Worm (Caenorhabditis elegans) whole organism, late embryonic: ENCODE results near the gene syx-3.

Source experiments
- C38D4.7 ChIP-seq: fragments of 200-800 bp; sonication (Bioruptor generic); optimal IDR thresholded peaks from 2 replicates; lab custom pipeline; 2018; ENCODE audit warnings: mild to moderate bottlenecking, missing genetic modification characterization, moderate library complexity, missing compliant biosample characterization
- F13H6.1 ChIP-seq: sonication (generic microtip); optimal IDR thresholded peaks from 2 replicates; lab custom pipeline; 2016; ENCODE audit warnings: missing genetic modification characterization, missing compliant biosample characterization
- Y22D7AL.16 ChIP-seq: sonication (generic microtip); optimal IDR thresholded peaks from 2 replicates; lab custom pipeline; 2016; ENCODE audit warnings: missing genetic modification characterization, missing compliant biosample characterization
- ahr-1 ChIP-seq: sonication (generic microtip); optimal IDR thresholded peaks from 2 replicates; lab custom pipeline; 2016; ENCODE audit warnings: missing genetic modification characterization, missing compliant biosample characterization
- ama-1 ChIP-seq: fragments of 150-350 bp; optimal IDR thresholded peaks from 2 replicates; lab custom pipeline; 2014
- ceh-18 ChIP-seq: sonication (generic microtip); optimal IDR thresholded peaks from 2 replicates; lab custom pipeline; 2016; ENCODE audit warnings: missing genetic modification characterization, missing compliant biosample characterization
- ceh-30 ChIP-seq: fragments of 150-350 bp; optimal IDR thresholded peaks from 2 replicates; lab custom pipeline; 2014; ENCODE audit warnings: missing biosample characterization, missing genetic modification characterization
- ceh-31 ChIP-seq: sonication (generic microtip); optimal IDR thresholded peaks from 2 replicates; lab custom pipeline; 2016; ENCODE audit warnings: missing genetic modification characterization, missing compliant biosample characterization
- ceh-34 ChIP-seq: sonication (generic microtip); optimal IDR thresholded peaks from 2 replicates; lab custom pipeline; 2016; ENCODE audit warnings: mild to moderate bottlenecking, missing genetic modification characterization, missing compliant biosample characterization
- che-1 ChIP-seq: sonication (generic microtip); optimal IDR thresholded peaks from 2 replicates; lab custom pipeline; 2016; ENCODE audit warnings: mild to moderate bottlenecking, missing genetic modification characterization, missing compliant biosample characterization
- dmd-4 ChIP-seq: sonication (generic microtip); optimal IDR thresholded peaks from 2 replicates; lab custom pipeline; 2016; ENCODE audit warnings: borderline replicate concordance, missing genetic modification characterization, missing compliant biosample characterization
- dve-1 ChIP-seq: sonication (generic microtip); optimal IDR thresholded peaks from 2 replicates; lab custom pipeline; 2017; ENCODE audit warnings: antibody characterized with exemption, mild to moderate bottlenecking, missing genetic modification characterization, missing compliant biosample characterization
- elt-4 ChIP-seq: sonication (generic microtip); optimal IDR thresholded peaks from 2 replicates; lab custom pipeline; 2016; ENCODE audit warnings: missing genetic modification characterization, missing compliant biosample characterization
- ets-4 ChIP-seq: sonication (generic microtip); optimal IDR thresholded peaks from 2 replicates; lab custom pipeline; 2016; ENCODE audit warnings: missing genetic modification characterization, missing compliant biosample characterization
- fax-1 ChIP-seq: sonication (generic microtip); optimal IDR thresholded peaks from 2 replicates; lab custom pipeline; 2016; ENCODE audit warnings: missing genotype, missing genetic modification characterization, missing compliant biosample characterization
- gmeb-2 ChIP-seq: sonication (generic microtip); optimal IDR thresholded peaks from 2 replicates; lab custom pipeline; 2016; ENCODE audit warnings: missing genetic modification characterization, inconsistent platforms, missing compliant biosample characterization
- hlh-13 ChIP-seq: fragments of 200-800 bp; sonication (Bioruptor generic); optimal IDR thresholded peaks from 2 replicates; lab custom pipeline; 2018; ENCODE audit warnings: mild to moderate bottlenecking, missing genetic modification characterization, missing compliant biosample characterization
- hlh-6 ChIP-seq: sonication (generic microtip); optimal IDR thresholded peaks from 2 replicates; lab custom pipeline; 2016; ENCODE audit warnings: missing genotype, missing genetic modification characterization, missing compliant biosample characterization
- hlh-8 ChIP-seq: sonication (generic microtip); optimal IDR thresholded peaks from 2 replicates; lab custom pipeline; 2016; ENCODE audit warnings: missing genotype, missing genetic modification characterization, missing compliant biosample characterization
- lim-6 ChIP-seq: sonication (generic microtip); optimal IDR thresholded peaks from 2 replicates; lab custom pipeline; 2016; ENCODE audit warnings: missing genetic modification characterization, missing compliant biosample characterization
- madf-2 ChIP-seq: sonication (generic microtip); optimal IDR thresholded peaks from 2 replicates; lab custom pipeline; 2017; ENCODE audit warnings: missing genetic modification characterization, missing compliant biosample characterization
- mec-3 ChIP-seq: sonication (generic microtip); optimal IDR thresholded peaks from 2 replicates; lab custom pipeline; 2016; ENCODE audit warnings: borderline replicate concordance, missing genetic modification characterization, missing compliant biosample characterization
- nhr-232 ChIP-seq: sonication (generic microtip); optimal IDR thresholded peaks from 2 replicates; lab custom pipeline; 2016; ENCODE audit warnings: missing genetic modification characterization, missing compliant biosample characterization
- npax-4 ChIP-seq: sonication (generic microtip); optimal IDR thresholded peaks from 2 replicates; lab custom pipeline; 2016; ENCODE audit warnings: missing genetic modification characterization, missing compliant biosample characterization
- odd-2 ChIP-seq: sonication (generic microtip); optimal IDR thresholded peaks from 2 replicates; lab custom pipeline; 2017; ENCODE audit warnings: antibody characterized with exemption, mild to moderate bottlenecking, missing genetic modification characterization, missing compliant biosample characterization
- pag-3 ChIP-seq: sonication (generic microtip); optimal IDR thresholded peaks from 2 replicates; lab custom pipeline; 2016; ENCODE audit warnings: missing compliant biosample characterization, missing genetic modification characterization, borderline replicate concordance
- pat-9 ChIP-seq: fragments of 200-800 bp; sonication (Bioruptor generic); optimal IDR thresholded peaks from 2 replicates; lab custom pipeline; 2018; ENCODE audit warnings: mild to moderate bottlenecking, missing genetic modification characterization, moderate library complexity, missing compliant biosample characterization
- pqm-1 ChIP-seq: sonication (generic microtip); optimal IDR thresholded peaks from 2 replicates; lab custom pipeline; 2016; ENCODE audit warnings: missing genetic modification characterization, missing compliant biosample characterization
- rnt-1 ChIP-seq: sonication (generic microtip); optimal IDR thresholded peaks from 2 replicates; lab custom pipeline; 2016; ENCODE audit warnings: missing genetic modification characterization, missing compliant biosample characterization
- syd-9 ChIP-seq: sonication (generic microtip); optimal IDR thresholded peaks from 2 replicates; lab custom pipeline; 2016; ENCODE audit warnings: mild to moderate bottlenecking, missing genetic modification characterization, moderate library complexity, missing compliant biosample characterization
- tbx-7 ChIP-seq: sonication (generic microtip); optimal IDR thresholded peaks from 2 replicates; lab custom pipeline; 2016; ENCODE audit warnings: missing genotype, missing genetic modification characterization, missing compliant biosample characterization
- ttx-3 ChIP-seq: sonication (generic microtip); optimal IDR thresholded peaks from 2 replicates; lab custom pipeline; 2016; ENCODE audit warnings: missing genetic modification reagents, missing genetic modification characterization, missing compliant biosample characterization
- unc-3 ChIP-seq, 2 experiments: fragments of 200-800 bp in 1 of 2; sonication (Bioruptor generic) in 1 of 2; sonication (generic microtip) in 1 of 2; conservative IDR thresholded peaks in 1 of 2; optimal IDR thresholded peaks in 1 of 2; 2 replicates each; pipeline versions ENCODE4 v1.3.6 to Lab custom; 2016 to 2022; ENCODE audit warnings: missing compliant biosample characterization in 2 of 2, missing genetic modification characterization in 2 of 2, missing genetic modification reagents in 1 of 2
- unc-42 ChIP-seq: sonication (generic microtip); optimal IDR thresholded peaks from 2 replicates; lab custom pipeline; 2016; ENCODE audit warnings: missing genotype, missing genetic modification characterization, missing compliant biosample characterization
- unc-55 ChIP-seq: sonication (generic microtip); optimal IDR thresholded peaks from 2 replicates; lab custom pipeline; 2017; ENCODE audit warnings: missing biosample characterization, missing genetic modification reagents, missing genetic modification characterization
- zip-5 ChIP-seq: sonication (generic microtip); optimal IDR thresholded peaks from 2 replicates; lab custom pipeline; 2016; ENCODE audit warnings: missing genetic modification characterization, missing compliant biosample characterization

The syx-3 gene

ce11 chrX:5348529-5349148, at the start of gene syx-3:
Gene syx-3, plus strand, starts transcription at chrX:5349098.
- no peak for TF ChIP-seq fax-1
- TF ChIP-seq unc-3 (GFP tag; conservative IDR thresholded peaks at IDR 0.05; lab: Robert Waterston, UW), result no peak
- TF ChIP-seq unc-3 (tag; optimal IDR thresholded peaks at IDR 0.05; lab: Kevin White, UChicago), result no peak
- TF ChIP-seq ahr-1 (tag; lab: Kevin White, UChicago), result no peak
- TF ChIP-seq unc-55, result no peak
- TF ChIP-seq dmd-4 (tag; lab: Kevin White, UChicago), result no peak
- TF ChIP-seq Y22D7AL.16 (tag; lab: Kevin White, UChicago), result no peak
- TF ChIP-seq unc-42 (tag; lab: Kevin White, UChicago), result no peak
- TF ChIP-seq pat-9 (tag; lab: Kevin White, UChicago), result no peak
- TF ChIP-seq ceh-34, result no peak
- no peak for TF ChIP-seq ama-1 (lab: Kevin White, UChicago)
- no peak for TF ChIP-seq ceh-31 (tag; lab: Kevin White, UChicago)

ce11 chrX:5303500-5303899, 45.4 kb upstream of the syx-3 start, which contains the start of gene ags-3:
Gene ags-3, minus strand, starts transcription at chrX:5303600.
- TF ChIP-seq dve-1 (tag; lab: Kevin White, UChicago) (no peak), che-1 (no peak), odd-2 (tag; lab: Kevin White, UChicago) (no peak), madf-2 (tag; lab: Kevin White, UChicago) (no peak), ceh-30 (no peak), pag-3 (tag; lab: Kevin White, UChicago) (no peak), nhr-232 (tag; lab: Kevin White, UChicago) (no peak), mec-3 (tag; lab: Kevin White, UChicago) (no peak), ceh-18 (tag; lab: Kevin White, UChicago) (no peak), F13H6.1 (tag; lab: Kevin White, UChicago) (no peak), elt-4 (tag; lab: Kevin White, UChicago) (no peak)
- TF ChIP-seq, all 69 proteins: peak for 0

- no peak for TF ChIP-seq C38D4.7
- no peak for TF ChIP-seq pqm-1 (tag; lab: Kevin White, UChicago)
- no peak for TF ChIP-seq rnt-1 (tag; lab: Kevin White, UChicago)
- no peak for TF ChIP-seq lim-6 (tag; lab: Kevin White, UChicago)
- TF ChIP-seq ets-4, result no peak
- no peak for TF ChIP-seq ceh-30
- no peak for TF ChIP-seq hlh-6
- no peak for TF ChIP-seq ttx-3
- no peak for TF ChIP-seq ceh-34
- no peak for TF ChIP-seq zip-5 (tag; lab: Kevin White, UChicago)
- no peak for TF ChIP-seq unc-55
- no peak for TF ChIP-seq pag-3 (tag; lab: Kevin White, UChicago)
- no peak for TF ChIP-seq npax-4 (tag; lab: Kevin White, UChicago)
- no peak for TF ChIP-seq hlh-13
- no peak for TF ChIP-seq hlh-8 (tag; lab: Kevin White, UChicago)
- no peak for TF ChIP-seq syd-9 (tag; lab: Kevin White, UChicago)
- TF ChIP-seq unc-3 (GFP tag; conservative IDR thresholded peaks at IDR 0.05; lab: Robert Waterston, UW), result no peak
- TF ChIP-seq unc-3 (tag; optimal IDR thresholded peaks at IDR 0.05; lab: Kevin White, UChicago), result no peak
- no peak for TF ChIP-seq elt-4 (tag; lab: Kevin White, UChicago)
- TF ChIP-seq che-1, result no peak
Observed at ce11 chrX:5309622-5310021, 39.3 kb upstream of the syx-3 start.

- TF ChIP-seq tbx-7 (tag; lab: Kevin White, UChicago) (no peak), gmeb-2 (tag; lab: Kevin White, UChicago) (no peak)
Observed at ce11 chrX:5311174-5311573, 37.7 kb upstream of the syx-3 start.
